Fruit fly (Drosophila melanogaster) whole organism, embryonic: ENCODE results near the gene sob.

ENCODE experiments used
- B-H1 ChIP-seq: fragments of 200-800 bp; sonication (Bioruptor generic); IDR thresholded peaks from 3 replicates; pipeline ENCODE4 v1.3.6; 2022; ENCODE audit warnings: missing biosample characterization, missing genetic modification characterization
- BtbVII ChIP-seq: fragments of 200-800 bp; sonication (Bioruptor generic); optimal IDR thresholded peaks from 3 replicates; lab custom pipeline; 2017; ENCODE audit warnings: missing biosample characterization, mild to moderate bottlenecking, missing genetic modification characterization
- CG11504 ChIP-seq: fragments of 200-800 bp; sonication (Bioruptor generic); optimal IDR thresholded peaks from 3 replicates; lab custom pipeline; 2019; ENCODE audit warnings: missing biosample characterization, mild to moderate bottlenecking, missing genetic modification characterization, moderate library complexity
- CG12219 ChIP-seq: fragments of 200-800 bp; sonication (Bioruptor generic); optimal IDR thresholded peaks from 3 replicates; lab custom pipeline; 2018; ENCODE audit warnings: missing biosample characterization, mild to moderate bottlenecking, missing genetic modification characterization
- CG1602 ChIP-seq: fragments of 200-800 bp; sonication (Bioruptor generic); optimal IDR thresholded peaks from 3 replicates; lab custom pipeline; 2016; ENCODE audit warnings: missing biosample characterization, missing genetic modification characterization
- CG16863 ChIP-seq: fragments of 200-800 bp; sonication (Bioruptor generic); optimal IDR thresholded peaks from 3 replicates; lab custom pipeline; 2016; ENCODE audit warnings: missing biosample characterization, missing genetic modification characterization
- CG2199 ChIP-seq: fragments of 200-800 bp; sonication (Bioruptor generic); IDR thresholded peaks from 3 replicates; pipeline ENCODE4 v1.3.6; 2022; ENCODE audit warnings: missing biosample characterization, missing genetic modification characterization
- CG33557 ChIP-seq: fragments of 200-800 bp; sonication (Bioruptor generic); optimal IDR thresholded peaks from 2 replicates; lab custom pipeline; 2019; ENCODE audit warnings: missing biosample characterization, mild to moderate bottlenecking, missing genetic modification characterization, moderate library complexity
- CG34422 ChIP-seq: fragments of 200-800 bp; sonication (Bioruptor generic); IDR thresholded peaks from 3 replicates; pipeline ENCODE4 v1.3.6; 2022; ENCODE audit warnings: missing biosample characterization, missing genetic modification characterization
- CG4854 ChIP-seq: fragments of 200-800 bp; sonication (Bioruptor generic); optimal IDR thresholded peaks from 2 replicates; lab custom pipeline; 2016; ENCODE audit warnings: missing biosample characterization, missing genetic modification characterization, inconsistent platforms
- CG6254 ChIP-seq: fragments of 200-800 bp; sonication (Bioruptor generic); optimal IDR thresholded peaks from 3 replicates; lab custom pipeline; 2017; ENCODE audit warnings: mild to moderate bottlenecking, missing biosample characterization, missing genetic modification reagents, missing genetic modification characterization
- CG6683 ChIP-seq: fragments of 200-800 bp; sonication (Bioruptor generic); optimal IDR thresholded peaks from 2 replicates; lab custom pipeline; 2017; ENCODE audit warnings: missing biosample characterization, mild to moderate bottlenecking, missing genetic modification characterization, missing genetic modification reagents
- CG7357 ChIP-seq: fragments of 200-800 bp; sonication (Bioruptor generic); IDR thresholded peaks from 3 replicates; pipeline ENCODE4 v1.3.6; 2022; ENCODE audit warnings: missing biosample characterization, missing genetic modification characterization
- CG7556 ChIP-seq: fragments of 200-800 bp; sonication (Bioruptor generic); optimal IDR thresholded peaks from 2 replicates; lab custom pipeline; 2017; ENCODE audit warnings: missing biosample characterization, mild to moderate bottlenecking, missing genetic modification characterization
- CG8944 ChIP-seq: fragments of 200-800 bp; sonication (Bioruptor generic); optimal IDR thresholded peaks from 3 replicates; lab custom pipeline; 2016; ENCODE audit warnings: missing biosample characterization, missing genetic modification characterization
- CG9797 ChIP-seq: fragments of 200-800 bp; sonication (Bioruptor generic); optimal IDR thresholded peaks from 3 replicates; lab custom pipeline; 2018; ENCODE audit warnings: missing biosample characterization, mild to moderate bottlenecking, missing genetic modification characterization
- CTCF ChIP-seq: fragments of 200-800 bp; sonication (Bioruptor generic); optimal IDR thresholded peaks from 2 replicates; lab custom pipeline; 2017; ENCODE audit warnings: missing biosample characterization, mild to moderate bottlenecking, missing genetic modification characterization, moderate library complexity
- Dek ChIP-seq: fragments of 200-800 bp; sonication (Bioruptor generic); optimal IDR thresholded peaks from 3 replicates; lab custom pipeline; 2019; ENCODE audit warnings: missing biosample characterization, mild to moderate bottlenecking, missing genetic modification characterization, moderate library complexity
- Drgx ChIP-seq: fragments of 200-800 bp; sonication (Bioruptor generic); IDR thresholded peaks from 2 replicates; pipeline ENCODE4 v1.3.6; 2022; ENCODE audit warnings: missing biosample characterization, missing genetic modification characterization
- H2.0 ChIP-seq: fragments of 200-800 bp; sonication (Bioruptor generic); IDR thresholded peaks from 2 replicates; pipeline ENCODE4 v1.3.6; 2022; ENCODE audit warnings: missing biosample characterization, missing genetic modification characterization
- Hand ChIP-seq: fragments of 200-800 bp; sonication (Bioruptor generic); optimal IDR thresholded peaks from 2 replicates; lab custom pipeline; 2017; ENCODE audit warnings: mild to moderate bottlenecking, missing biosample characterization, missing genetic modification reagents, missing genetic modification characterization
- Med ChIP-seq: fragments of 200-800 bp; sonication (Bioruptor generic); peaks from one replicate; lab custom pipeline; 2016; ENCODE audit warnings: missing biosample characterization, missing genetic modification characterization, mild to moderate bottlenecking, inconsistent platforms, moderate library complexity
- NC2β ChIP-seq: fragments of 200-800 bp; sonication (Bioruptor generic); optimal IDR thresholded peaks from 2 replicates; lab custom pipeline; 2016; ENCODE audit warnings: missing biosample characterization, missing genetic modification characterization
- Side ChIP-seq: fragments of 200-800 bp; sonication (Bioruptor generic); optimal IDR thresholded peaks from 2 replicates; lab custom pipeline; 2016; ENCODE audit warnings: missing biosample characterization, missing genetic modification characterization
- Sin3A ChIP-seq: fragments of >200 bp; optimal IDR thresholded peaks from 2 replicates; lab custom pipeline; 2018
- Ssrp ChIP-seq: fragments of 200-800 bp; sonication (Bioruptor generic); optimal IDR thresholded peaks from 2 replicates; lab custom pipeline; 2018; ENCODE audit warnings: missing biosample characterization, mild to moderate bottlenecking, missing genetic modification characterization, moderate library complexity
- Taf1 ChIP-seq: fragments of 200-800 bp; sonication (Bioruptor generic); IDR thresholded peaks from 2 replicates; pipeline ENCODE4 v1.3.6; 2022; ENCODE audit warnings: missing biosample characterization, missing genetic modification characterization
- ab ChIP-seq: fragments of 200-800 bp; sonication (Bioruptor generic); optimal IDR thresholded peaks from 2 replicates; lab custom pipeline; 2016; ENCODE audit warnings: missing biosample characterization, missing genetic modification characterization
- bbx ChIP-seq: fragments of 200-800 bp; sonication (Bioruptor generic); IDR thresholded peaks from 2 replicates; pipeline ENCODE4 v1.3.6; 2022; ENCODE audit warnings: missing biosample characterization, missing genetic modification characterization; ENCODE audit not compliant: partially characterized antibody
- bowl ChIP-seq: fragments of 200-800 bp; sonication (Bioruptor generic); IDR thresholded peaks from 2 replicates; pipeline ENCODE4 v1.3.6; 2022; ENCODE audit warnings: missing biosample characterization, missing genetic modification characterization
- bsh ChIP-seq, 2 experiments: fragments of 200-800 bp; sonication (Bioruptor generic); optimal IDR thresholded peaks; 2 replicates each; lab custom pipeline; 2017 to 2018; ENCODE audit warnings: mild to moderate bottlenecking in 2 of 2, missing biosample characterization in 2 of 2, missing genetic modification characterization in 2 of 2, moderate library complexity in 1 of 2
- chm ChIP-seq: fragments of 200-800 bp; sonication (Bioruptor generic); IDR thresholded peaks from 2 replicates; pipeline ENCODE4 v1.3.6; 2022; ENCODE audit warnings: missing biosample characterization, missing genetic modification characterization
- ci ChIP-seq: fragments of 200-800 bp; sonication (Bioruptor generic); IDR thresholded peaks from 3 replicates; pipeline ENCODE4 v1.3.6; 2022; ENCODE audit warnings: missing biosample characterization, missing genetic modification characterization
- eyg ChIP-seq: fragments of 200-800 bp; sonication (Bioruptor generic); optimal IDR thresholded peaks from 3 replicates; lab custom pipeline; 2016; ENCODE audit warnings: missing biosample characterization, missing genetic modification characterization
- fu2 ChIP-seq: fragments of 200-800 bp; sonication (Bioruptor generic); optimal IDR thresholded peaks from 2 replicates; lab custom pipeline; 2016; ENCODE audit warnings: missing biosample characterization, missing genetic modification characterization
- gem ChIP-seq: fragments of 200-800 bp; sonication (Bioruptor generic); optimal IDR thresholded peaks from 2 replicates; lab custom pipeline; 2019; ENCODE audit warnings: missing biosample characterization, mild to moderate bottlenecking, missing genetic modification characterization, moderate library complexity
- gsb-n ChIP-seq: fragments of 200-800 bp; sonication (Bioruptor generic); optimal IDR thresholded peaks from 3 replicates; lab custom pipeline; 2018; ENCODE audit warnings: missing biosample characterization, mild to moderate bottlenecking, missing genetic modification characterization
- kay ChIP-seq: fragments of 200-800 bp; sonication (Bioruptor generic); optimal IDR thresholded peaks from 2 replicates; lab custom pipeline; 2016; ENCODE audit warnings: missing biosample characterization, missing genetic modification characterization
- maf-S ChIP-seq: fragments of 200-800 bp; sonication (Bioruptor generic); optimal IDR thresholded peaks from 2 replicates; lab custom pipeline; 2016; ENCODE audit warnings: missing biosample characterization, missing genetic modification characterization
- ranshi ChIP-seq: fragments of 200-800 bp; sonication (Bioruptor generic); IDR thresholded peaks from 2 replicates; pipeline ENCODE4 v1.3.6; 2022; ENCODE audit warnings: missing biosample characterization, missing genetic modification characterization
- run ChIP-seq: fragments of 200-800 bp; sonication (Bioruptor generic); optimal IDR thresholded peaks from 3 replicates; lab custom pipeline; 2018; ENCODE audit warnings: missing biosample characterization, mild to moderate bottlenecking, missing genetic modification characterization
- sens-2 ChIP-seq: fragments of 200-800 bp; sonication (Bioruptor generic); IDR thresholded peaks from 2 replicates; pipeline ENCODE4 v1.3.6; 2022; ENCODE audit warnings: missing biosample characterization, missing genetic modification characterization
- slp2 ChIP-seq: fragments of 200-800 bp; sonication (Bioruptor generic); optimal IDR thresholded peaks from 2 replicates; lab custom pipeline; 2016; ENCODE audit warnings: missing biosample characterization, missing genetic modification characterization
- sob ChIP-seq: fragments of 200-800 bp; sonication (Bioruptor generic); IDR thresholded peaks from 2 replicates; pipeline ENCODE4 v1.3.6; 2022; ENCODE audit warnings: missing biosample characterization, missing genetic modification characterization
- stc ChIP-seq: fragments of 200-800 bp; sonication (Bioruptor generic); IDR thresholded peaks from 2 replicates; pipeline ENCODE4 v1.3.6; 2022; ENCODE audit warnings: missing biosample characterization, missing genetic modification characterization
- tgo ChIP-seq: fragments of 200-800 bp; sonication (Bioruptor generic); IDR thresholded peaks from 3 replicates; pipeline ENCODE4 v1.3.6; 2022; ENCODE audit warnings: missing biosample characterization, missing genetic modification characterization
- ttk ChIP-seq: fragments of 200-800 bp; sonication (Bioruptor generic); IDR thresholded peaks from 2 replicates; pipeline ENCODE4 v2.1.2; 2022; ENCODE audit warnings: missing biosample characterization, missing genetic modification characterization
- tup ChIP-seq: fragments of 200-800 bp; sonication (Bioruptor generic); optimal IDR thresholded peaks from 2 replicates; lab custom pipeline; 2016; ENCODE audit warnings: missing biosample characterization, mild to moderate bottlenecking, missing genetic modification characterization, moderate library complexity
- twi ChIP-seq: fragments of 200-800 bp; optimal IDR thresholded peaks from 2 replicates; lab custom pipeline; 2019; ENCODE audit warnings: missing biosample characterization, mild to moderate bottlenecking, missing genetic modification characterization, moderate library complexity
- tx ChIP-seq: fragments of 200-800 bp; sonication (Bioruptor generic); optimal IDR thresholded peaks from 2 replicates; lab custom pipeline; 2016; ENCODE audit warnings: missing biosample characterization, missing genetic modification characterization
- unpg ChIP-seq: fragments of 200-800 bp; sonication (Bioruptor generic); optimal IDR thresholded peaks from 3 replicates; lab custom pipeline; 2018; ENCODE audit warnings: missing biosample characterization, mild to moderate bottlenecking, missing genetic modification characterization, moderate library complexity
- yki ChIP-seq: fragments of >200 bp; optimal IDR thresholded peaks from 3 replicates; lab custom pipeline; 2018

The sob gene

dm6 chr2L:3594000-3594399, 13.4 kb upstream of the sob start (continued):
- peak; percentile 44 for TF ChIP-seq unpg
- TF ChIP-seq B-H1 (GFP tag; lab: Robert Waterston, UW): peak; percentile 16; the same call in 1 of the 3 replicates
- TF ChIP-seq NC2β (GFP tag; lab: Kevin White, UChicago): peak; percentile 75
- no peak for TF ChIP-seq H2.0 (GFP tag; lab: Robert Waterston, UW)
- no peak for TF ChIP-seq run (tag; lab: Kevin White, UChicago)
- peak; percentile 2 for TF ChIP-seq maf-S (GFP tag; lab: Kevin White, UChicago)
- TF ChIP-seq sens-2 (GFP tag; lab: Robert Waterston, UW): 0 out of 2 replicates have a peak, but pooled peaks have one; percentile 13
- TF ChIP-seq BtbVII (GFP tag; lab: Kevin White, UChicago): no peak
- no peak for TF ChIP-seq bbx (GFP tag; lab: Robert Waterston, UW)
- TF ChIP-seq slp2 (GFP tag; lab: Kevin White, UChicago): peak; percentile 45
- peak; percentile 74; the same call in 2 of the 3 replicates for TF ChIP-seq ci (GFP tag; lab: Robert Waterston, UW)
- TF ChIP-seq CG9797: no peak
- TF ChIP-seq CG4854 (GFP tag; lab: Kevin White, UChicago): no peak
- no peak for TF ChIP-seq Sin3A (lab: Kevin White, UChicago)
- TF ChIP-seq CG6254 (GFP tag; lab: Kevin White, UChicago): peak; percentile 19
- TF ChIP-seq sob (GFP tag; lab: Robert Waterston, UW): peak; percentile 59; the same call in 1 of the 2 replicates
- TF ChIP-seq CG16863: peak; percentile 37
- no peak; the same call in 1 of the 2 replicates for TF ChIP-seq ttk (GFP tag; lab: Robert Waterston, UW)
- TF ChIP-seq Taf1 (GFP tag; lab: Robert Waterston, UW): no peak
- peak; percentile 36 for TF ChIP-seq twi (tag; lab: Kevin White, UChicago)
- TF ChIP-seq gsb-n: peak; percentile 54
- TF ChIP-seq Dek: no peak
- peak; percentile 46 for TF ChIP-seq CG1602 (GFP tag; lab: Kevin White, UChicago)
- TF ChIP-seq ranshi (GFP tag; lab: Robert Waterston, UW): peak; percentile 43; the same call in 1 of the 2 replicates
- TF ChIP-seq bsh (GFP tag; optimal IDR thresholded peaks at IDR 0.05; lab: Kevin White, UChicago): peak in 1 of 2 experiments; percentile 68
- peak; percentile 20 for TF ChIP-seq CG8944 (GFP tag; lab: Kevin White, UChicago)
- TF ChIP-seq chm (GFP tag; lab: Robert Waterston, UW): peak; percentile 78; the same call in 1 of the 2 replicates
- TF ChIP-seq stc (GFP tag; lab: Robert Waterston, UW): no peak
- TF ChIP-seq Side (GFP tag; lab: Kevin White, UChicago): peak; percentile 46
- no peak for TF ChIP-seq bowl (GFP tag; lab: Robert Waterston, UW)
- no peak for TF ChIP-seq CG7357 (GFP tag; lab: Robert Waterston, UW)
- TF ChIP-seq Med (GFP tag; lab: Kevin White, UChicago): peak; percentile 82
- no peak for TF ChIP-seq ab
- no peak for TF ChIP-seq kay (GFP tag; lab: Kevin White, UChicago)
- no peak for TF ChIP-seq tx
- peak; percentile 28; the same call in 1 of the 2 replicates for TF ChIP-seq Drgx (GFP tag; lab: Robert Waterston, UW)
- TF ChIP-seq eyg (GFP tag; lab: Kevin White, UChicago): no peak
- no peak for TF ChIP-seq CTCF (GFP tag; lab: Kevin White, UChicago)
- no peak for TF ChIP-seq CG6683 (GFP tag; lab: Kevin White, UChicago)
- TF ChIP-seq CG2199 (GFP tag; lab: Robert Waterston, UW): no peak
- TF ChIP-seq Hand (GFP tag; lab: Kevin White, UChicago): no peak
- TF ChIP-seq tgo: peak; percentile 42; the same call in 1 of the 3 replicates
- peak; percentile 14 for TF ChIP-seq CG7556 (GFP tag; lab: Kevin White, UChicago)
- TF ChIP-seq CG33557 (GFP tag; lab: Kevin White, UChicago): peak; percentile 50
- peak; percentile 1 for TF ChIP-seq fu2 (GFP tag; lab: Kevin White, UChicago)
- peak; percentile 36 for TF ChIP-seq CG11504 (tag; lab: Kevin White, UChicago)
- TF ChIP-seq CG34422 (GFP tag; lab: Robert Waterston, UW): peak; percentile 53; the same call in 2 of the 3 replicates
- TF ChIP-seq CG12219: peak; percentile 28
- TF ChIP-seq tup (GFP tag; lab: Kevin White, UChicago): peak; percentile 39
- TF ChIP-seq gem (tag; lab: Kevin White, UChicago): peak; percentile 65
- no peak for TF ChIP-seq yki (lab: Kevin White, UChicago)
- TF ChIP-seq Ssrp (tag; lab: Kevin White, UChicago): peak; percentile 43
